Fruit fly (Drosophila melanogaster): ENCODE measurements around the gene Rint1.

Rint1 gene

DNA sequence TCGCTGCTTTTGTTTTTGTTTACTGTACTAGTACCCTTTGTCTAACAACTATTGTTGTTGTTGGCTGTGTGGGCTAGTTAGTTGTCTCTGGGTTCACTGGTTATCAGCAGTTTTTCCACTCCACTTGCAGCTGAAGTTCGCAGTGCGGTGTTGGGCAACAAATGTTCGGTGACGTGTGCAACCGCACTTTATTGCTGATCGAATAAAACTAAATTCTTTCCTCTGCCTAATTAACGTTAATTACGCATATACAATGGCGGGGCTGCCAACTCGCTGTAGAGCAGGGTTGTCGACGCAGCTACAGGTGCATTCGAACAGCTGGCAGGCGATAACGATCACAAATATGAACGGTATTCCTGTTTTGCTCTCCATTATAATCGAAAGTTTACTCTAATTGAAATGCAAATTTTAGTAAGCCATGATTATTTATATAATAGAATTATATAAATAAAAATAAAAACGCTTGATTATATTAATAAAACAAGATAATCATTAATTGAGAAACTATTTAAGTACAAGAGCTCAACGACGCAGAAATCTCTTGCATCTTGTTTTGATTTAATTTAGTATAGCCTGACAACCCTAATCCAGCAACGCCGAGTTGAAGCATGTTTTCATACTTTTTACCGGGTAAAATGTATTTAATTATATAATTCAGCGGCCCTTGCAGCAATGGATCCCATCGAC is 5.3 kb downstream of the Rint1 start, which contains the start of the genes mrva, CG42307 and mus312 (continued):
- peak; percentile 93 for TF ChIP-seq CG13775 (GFP tag; optimal IDR thresholded peaks at IDR 0.05)
- TF ChIP-seq CG13123 (GFP tag; optimal IDR thresholded peaks at IDR 0.05): peak; percentile 74
- TF ChIP-seq CG32772 (GFP tag; IDR thresholded peaks at IDR 0.05): peak; percentile 82
- TF ChIP-seq btn (GFP tag; optimal IDR thresholded peaks at IDR 0.05): no peak
- peak; percentile 86 for TF ChIP-seq CG12104 (GFP tag; optimal IDR thresholded peaks at IDR 0.05)
- peak; percentile 96 for TF ChIP-seq CG12659 (GFP tag; optimal IDR thresholded peaks at IDR 0.05)
- TF ChIP-seq NfI (GFP tag; optimal IDR thresholded peaks at IDR 0.05): peak; percentile 91
- TF ChIP-seq CG3995 (GFP tag; optimal IDR thresholded peaks at IDR 0.05): no peak
- TF ChIP-seq Ptx1 (GFP tag; IDR thresholded peaks at IDR 0.05): peak; percentile 90
- peak; percentile 92 for TF ChIP-seq gsb-n (tag; optimal IDR thresholded peaks at IDR 0.05)
- peak; percentile 5 for TF ChIP-seq maf-S (GFP tag; optimal IDR thresholded peaks at IDR 0.05)
- peak; percentile 76 for TF ChIP-seq Aef1 (GFP tag; IDR thresholded peaks at IDR 0.05)
- peak; percentile 68 for TF ChIP-seq lbe (GFP tag; optimal IDR thresholded peaks at IDR 0.05)
- peak; percentile 77 for TF ChIP-seq CG10366 (GFP tag; IDR thresholded peaks at IDR 0.05)
- TF ChIP-seq oc (tag; optimal IDR thresholded peaks at IDR 0.05): peak; percentile 84
- peak; percentile 93 for TF ChIP-seq sug (tag; optimal IDR thresholded peaks at IDR 0.05)
- TF ChIP-seq ac (GFP tag; optimal IDR thresholded peaks at IDR 0.05): peak; percentile 52
- TF ChIP-seq ato (GFP tag; IDR thresholded peaks at IDR 0.05; ENCODE audit: partially characterized antibody): 0 out of 2 replicates have a peak, but pooled peaks have one; percentile 39
- TF ChIP-seq CG9609 (GFP tag; optimal IDR thresholded peaks at IDR 0.05): no peak
- peak; percentile 14 for TF ChIP-seq fd64A (GFP tag; optimal IDR thresholded peaks at IDR 0.05)
- TF ChIP-seq bigmax (GFP tag; optimal IDR thresholded peaks at IDR 0.05): no peak
- no peak for TF ChIP-seq emc (GFP tag; optimal IDR thresholded peaks at IDR 0.05)
- TF ChIP-seq CG8089 (GFP tag; optimal IDR thresholded peaks at IDR 0.05): peak; percentile 35
- TF ChIP-seq Dll (GFP tag; IDR thresholded peaks at IDR 0.05; ENCODE audit: partially characterized antibody): peak; percentile 60; the same call in 3 of the 4 replicates
- peak; percentile 28 for TF ChIP-seq CG1792 (GFP tag; optimal IDR thresholded peaks at IDR 0.05)
- TF ChIP-seq CG6654 (GFP tag; optimal IDR thresholded peaks at IDR 0.05): no peak
- peak; percentile 74 for TF ChIP-seq CG9215 (GFP tag; IDR thresholded peaks at IDR 0.05)
- TF ChIP-seq CkIIα-i1 (GFP tag; IDR thresholded peaks at IDR 0.05): no peak
- no peak for TF ChIP-seq CG1024 (GFP tag; IDR thresholded peaks at IDR 0.05)
- peak; percentile 87; the same call in 2 of the 3 replicates for TF ChIP-seq so (GFP tag; IDR thresholded peaks at IDR 0.05)
- peak; percentile 90 for TF ChIP-seq lab (GFP tag; optimal IDR thresholded peaks at IDR 0.05)
- peak; percentile 34; the same call in 1 of the 3 replicates for TF ChIP-seq CG6175 (GFP tag; IDR thresholded peaks at IDR 0.05)
- TF ChIP-seq tap (tag; optimal IDR thresholded peaks at IDR 0.05): no peak
- TF ChIP-seq CG4424 (GFP tag; optimal IDR thresholded peaks at IDR 0.05): peak; percentile 80
- no peak for TF ChIP-seq CG4707 (GFP tag; optimal IDR thresholded peaks at IDR 0.05)
- TF ChIP-seq dysf (GFP tag; IDR thresholded peaks at IDR 0.05): peak; percentile 87
- peak; percentile 27; the same call in 1 of the 2 replicates for TF ChIP-seq Poxn (GFP tag; IDR thresholded peaks at IDR 0.05)
- TF ChIP-seq lov (optimal IDR thresholded peaks at IDR 0.05): no peak
- TF ChIP-seq lov (GFP tag; IDR thresholded peaks at IDR 0.05): 0 out of 3 replicates have a peak, but pooled peaks have one; percentile 65
- no peak for TF ChIP-seq Hmr (GFP tag; optimal IDR thresholded peaks at IDR 0.05)
- TF ChIP-seq esg (GFP tag; conservative IDR thresholded peaks at IDR 0.05): peak; percentile 86
- TF ChIP-seq GATAe (GFP tag; conservative IDR thresholded peaks at IDR 0.05): no peak
- no peak for TF ChIP-seq CG1529 (GFP tag; optimal IDR thresholded peaks at IDR 0.05)
- TF ChIP-seq CG9932 (GFP tag; IDR thresholded peaks at IDR 0.05): peak; percentile 92
- TF ChIP-seq Atf6 (GFP tag; IDR thresholded peaks at IDR 0.05): peak; percentile 69
- peak; percentile 74 for TF ChIP-seq Hand (GFP tag; optimal IDR thresholded peaks at IDR 0.05)
- TF ChIP-seq ken (GFP tag; IDR thresholded peaks at IDR 0.05): peak; percentile 68
- no peak for TF ChIP-seq sd (tag; optimal IDR thresholded peaks at IDR 0.05)
- peak; percentile 33 for TF ChIP-seq BEAF-32 (GFP tag; optimal IDR thresholded peaks at IDR 0.05)
- peak; percentile 66 for TF ChIP-seq CG8290 (GFP tag; optimal IDR thresholded peaks at IDR 0.05)
- no peak for TF ChIP-seq CG8290 (tag; optimal IDR thresholded peaks at IDR 0.05)

All from whole organism, embryonic.